Fruit fly (Drosophila melanogaster) Kc167 (cell line): ENCODE data around the gene HisRS.

Experiments
- Sin3A ChIP-seq: fragments of >200 bp; optimal IDR thresholded peaks from 2 replicates; lab custom pipeline; 2018; ENCODE audit warnings: missing external identifiers
- h ChIP-seq: fragments of >200 bp; optimal IDR thresholded peaks from 3 replicates; lab custom pipeline; 2018; ENCODE audit warnings: missing external identifiers
- insv ChIP-seq: fragments of >200 bp; optimal IDR thresholded peaks from 3 replicates; lab custom pipeline; 2018; ENCODE audit warnings: missing external identifiers
- psq ChIP-seq: fragments of >200 bp; optimal IDR thresholded peaks from 2 replicates; lab custom pipeline; 2017; ENCODE audit warnings: missing external identifiers
- ttk ChIP-seq: sonication (Bioruptor generic); optimal IDR thresholded peaks from 2 replicates; lab custom pipeline; 2017; ENCODE audit warnings: missing external identifiers

dm6 chrX:18560584-18560983 is 45.4 kb downstream of the HisRS start:
- no peak for TF ChIP-seq h (lab: Kevin White, UChicago)
- no peak for TF ChIP-seq psq (lab: Kevin White, UChicago)
- no peak for TF ChIP-seq insv (lab: Kevin White, UChicago)
- no peak for TF ChIP-seq ttk (lab: Kevin White, UChicago)
- no peak for TF ChIP-seq Sin3A (lab: Kevin White, UChicago)
